Worm (Caenorhabditis elegans): ENCODE data around the gene mcm-5.

- TF ChIP-seq pha-4 (tag; optimal IDR thresholded peaks at IDR 0.05), result no peak
- no peak for TF ChIP-seq Y56A3A.18 (GFP tag; IDR thresholded peaks at IDR 0.05)
- TF ChIP-seq snpc-1.1 (tag; optimal IDR thresholded peaks at IDR 0.05; ENCODE audit: insufficient read depth), result no peak
- no peak for TF ChIP-seq attf-3 (GFP tag; conservative IDR thresholded peaks at IDR 0.05)
- no peak for TF ChIP-seq B0336.3 (GFP tag; IDR thresholded peaks at IDR 0.05)
- TF ChIP-seq D2030.7 (GFP tag; IDR thresholded peaks at IDR 0.05), result no peak
- TF ChIP-seq tbp1 (GFP tag; optimal IDR thresholded peaks at IDR 0.05), result no peak
- TF ChIP-seq ztf-25 (GFP tag; IDR thresholded peaks at IDR 0.05), result no peak
- no peak for TF ChIP-seq ceh-58 (GFP tag; IDR thresholded peaks at IDR 0.05)
These were observed 10.6 kb downstream of the mcm-5 start, which contains the start of gene sup-26 for ce11 chrIII:4280215-4281173.

Measured in whole organism, young adult.